Worm (Caenorhabditis elegans) whole organism, L3 larva: ENCODE measurements around the gene cnc-1.

Experiments
- R02D3.7 ChIP-seq: fragments of 150-350 bp; optimal IDR thresholded peaks from 2 replicates; lab custom pipeline; 2014; ENCODE audit warnings: missing biosample characterization, missing genetic modification characterization
- elt-1 ChIP-seq: fragments of 150-350 bp; optimal IDR thresholded peaks from 2 replicates; lab custom pipeline; 2014; ENCODE audit warnings: missing biosample characterization, missing genetic modification characterization
- fkh-2 ChIP-seq: fragments of 150-350 bp; optimal IDR thresholded peaks from 2 replicates; lab custom pipeline; 2014; ENCODE audit warnings: missing biosample characterization, missing genetic modification reagents, missing genetic modification characterization
- fos-1 ChIP-seq: fragments of 150-350 bp; optimal IDR thresholded peaks from 2 replicates; lab custom pipeline; 2014; ENCODE audit warnings: missing biosample characterization, missing genetic modification characterization
- pha-4 ChIP-seq: fragments of 150-350 bp; optimal IDR thresholded peaks from 2 replicates; lab custom pipeline; 2014; ENCODE audit warnings: missing biosample characterization, missing genetic modification reagents, missing genetic modification characterization
- unc-39 ChIP-seq: sonication (generic microtip); optimal IDR thresholded peaks from 4 replicates; lab custom pipeline; 2017; ENCODE audit warnings: missing biosample characterization, missing genetic modification characterization

DNA sequence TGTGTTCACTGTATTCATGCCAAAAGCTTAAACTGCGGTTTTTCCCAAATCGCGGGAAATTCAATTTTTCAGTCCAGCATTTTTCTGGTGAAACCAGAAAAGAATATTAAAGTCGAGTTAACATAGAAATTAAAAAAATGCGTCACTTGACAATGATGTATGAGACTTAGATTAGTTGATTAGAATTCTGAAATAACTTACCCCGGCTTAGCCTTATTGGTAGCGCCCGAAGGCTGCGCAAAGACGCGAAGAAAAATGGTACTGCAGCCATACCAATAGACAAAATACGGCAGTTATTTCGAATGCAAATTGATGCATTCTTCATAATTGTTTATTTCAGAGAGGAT is 10.7 kb downstream of the cnc-1 start:
- TF ChIP-seq unc-39 (no peak), pha-4 (no peak), elt-1 (tag; lab: Kevin White, UChicago) (no peak), fkh-2 (no peak), R02D3.7 (no peak), fos-1 (tag; lab: Kevin White, UChicago) (no peak)
